Fruit fly (Drosophila melanogaster) whole organism, embryonic: ENCODE results near the gene CG13949.

Experiments used
- Antp ChIP-seq: fragments of 200-800 bp; sonication (Bioruptor generic); optimal IDR thresholded peaks from 3 replicates; lab custom pipeline; 2016; ENCODE audit warnings: missing biosample characterization, missing genetic modification characterization
- Asciz ChIP-seq: fragments of 200-800 bp; sonication (Bioruptor generic); optimal IDR thresholded peaks from 2 replicates; lab custom pipeline; 2017; ENCODE audit warnings: missing biosample characterization, mild to moderate bottlenecking, missing genetic modification characterization, missing genetic modification reagents
- Blimp-1 ChIP-seq: fragments of 200-800 bp; sonication (Bioruptor generic); optimal IDR thresholded peaks from 3 replicates; lab custom pipeline; 2018; ENCODE audit warnings: missing biosample characterization, missing genetic modification characterization, mild to moderate bottlenecking, moderate library complexity, missing genetic modification reagents
- CG11247 ChIP-seq: fragments of 200-800 bp; sonication (Bioruptor generic); IDR thresholded peaks from 2 replicates; pipeline ENCODE4 v1.3.6; 2022; ENCODE audit warnings: missing biosample characterization, missing genetic modification characterization
- CG12769 ChIP-seq: fragments of 200-800 bp; sonication (Bioruptor generic); optimal IDR thresholded peaks from 2 replicates; lab custom pipeline; 2019; ENCODE audit warnings: missing biosample characterization, mild to moderate bottlenecking, missing genetic modification characterization, moderate library complexity
- CG13624 ChIP-seq: fragments of 200-800 bp; sonication (Bioruptor generic); optimal IDR thresholded peaks from 2 replicates; lab custom pipeline; 2016; ENCODE audit warnings: missing biosample characterization, missing genetic modification characterization
- CG16815 ChIP-seq: fragments of 200-800 bp; sonication (Bioruptor generic); optimal IDR thresholded peaks from 3 replicates; lab custom pipeline; 2017; ENCODE audit warnings: missing biosample characterization, mild to moderate bottlenecking, missing genetic modification characterization
- CG18764 ChIP-seq: fragments of 200-800 bp; sonication (Bioruptor generic); optimal IDR thresholded peaks from 3 replicates; lab custom pipeline; 2016; ENCODE audit warnings: missing biosample characterization, missing genetic modification characterization
- CG2129 ChIP-seq: fragments of 200-800 bp; sonication (Bioruptor generic); IDR thresholded peaks from 2 replicates; pipeline ENCODE4 v1.3.6; 2022; ENCODE audit warnings: missing biosample characterization, missing genetic modification characterization; ENCODE audit not compliant: partially characterized antibody
- CG30403 ChIP-seq: fragments of 200-800 bp; sonication (Bioruptor generic); optimal IDR thresholded peaks from 3 replicates; lab custom pipeline; 2016; ENCODE audit warnings: missing biosample characterization, missing genetic modification characterization
- CG31388 ChIP-seq: fragments of 200-800 bp; sonication (Bioruptor generic); optimal IDR thresholded peaks from 2 replicates; lab custom pipeline; 2016; ENCODE audit warnings: missing biosample characterization, missing genetic modification characterization
- CG34422 ChIP-seq: fragments of 200-800 bp; sonication (Bioruptor generic); IDR thresholded peaks from 3 replicates; pipeline ENCODE4 v1.3.6; 2022; ENCODE audit warnings: missing biosample characterization, missing genetic modification characterization
- CG3995 ChIP-seq: fragments of 200-800 bp; sonication (Bioruptor generic); optimal IDR thresholded peaks from 3 replicates; lab custom pipeline; 2016; ENCODE audit warnings: missing biosample characterization, missing genetic modification characterization
- CG6272 ChIP-seq: fragments of 200-800 bp; sonication (Bioruptor generic); IDR thresholded peaks from 2 replicates; pipeline ENCODE4 v1.3.6; 2022; ENCODE audit warnings: missing biosample characterization, missing genetic modification characterization
- CG6689 ChIP-seq: fragments of 200-800 bp; sonication (Bioruptor generic); IDR thresholded peaks from 2 replicates; pipeline ENCODE4 v1.3.6; 2022; ENCODE audit warnings: missing biosample characterization, missing genetic modification characterization
- CG6765 ChIP-seq: fragments of 200-800 bp; sonication (Bioruptor generic); optimal IDR thresholded peaks from 3 replicates; lab custom pipeline; 2017; ENCODE audit warnings: missing biosample characterization, mild to moderate bottlenecking, missing genetic modification characterization
- CG7786 ChIP-seq: fragments of 200-800 bp; sonication (Bioruptor generic); optimal IDR thresholded peaks from 2 replicates; lab custom pipeline; 2016; ENCODE audit warnings: missing biosample characterization, missing genetic modification characterization
- CG7839 ChIP-seq: fragments of 200-800 bp; sonication (Bioruptor generic); optimal IDR thresholded peaks from 3 replicates; lab custom pipeline; 2018; ENCODE audit warnings: missing biosample characterization, mild to moderate bottlenecking, missing genetic modification characterization, moderate library complexity
- CG7963 ChIP-seq: fragments of 200-800 bp; sonication (Bioruptor generic); IDR thresholded peaks from 3 replicates; pipeline ENCODE4 v1.3.6; 2022; ENCODE audit warnings: missing biosample characterization, missing genetic modification characterization; ENCODE audit not compliant: partially characterized antibody
- Dfd ChIP-seq, 2 experiments: fragments of >200 bp; optimal IDR thresholded peaks; 2 replicates each; lab custom pipeline; 2017; ENCODE audit warnings: missing biosample characterization in 2 of 2, missing genetic modification characterization in 2 of 2
- HLH3B ChIP-seq: fragments of 200-800 bp; sonication (Bioruptor generic); IDR thresholded peaks from 2 replicates; pipeline ENCODE4 v1.3.6; 2022; ENCODE audit warnings: missing biosample characterization, missing genetic modification characterization
- Hey ChIP-seq: fragments of 200-800 bp; sonication (Bioruptor generic); optimal IDR thresholded peaks from 3 replicates; lab custom pipeline; 2018; ENCODE audit warnings: missing biosample characterization, mild to moderate bottlenecking, missing genetic modification characterization
- Hr51 ChIP-seq, 2 experiments: fragments of 200-800 bp; sonication (Bioruptor generic); optimal IDR thresholded peaks; 2 replicates in 1 of 2; 3 replicates in 1 of 2; lab custom pipeline; 2016 to 2018; ENCODE audit warnings: missing biosample characterization in 2 of 2, missing genetic modification characterization in 2 of 2, mild to moderate bottlenecking in 1 of 2, moderate library complexity in 1 of 2
- MTF-1 ChIP-seq: fragments of 200-800 bp; sonication (Bioruptor generic); optimal IDR thresholded peaks from 2 replicates; lab custom pipeline; 2018; ENCODE audit warnings: missing biosample characterization, mild to moderate bottlenecking, missing genetic modification characterization, borderline replicate concordance
- Nf-YB ChIP-seq: fragments of 200-800 bp; sonication (Bioruptor generic); optimal IDR thresholded peaks from 3 replicates; lab custom pipeline; 2019; ENCODE audit warnings: missing biosample characterization, mild to moderate bottlenecking, missing genetic modification characterization, moderate library complexity
- Opbp ChIP-seq: fragments of 200-800 bp; sonication (Bioruptor generic); IDR thresholded peaks from 3 replicates; pipeline ENCODE4 v1.3.6; 2022; ENCODE audit warnings: missing biosample characterization, missing genetic modification characterization; ENCODE audit not compliant: partially characterized antibody
- Spps ChIP-seq: fragments of 200-800 bp; sonication (Bioruptor generic); optimal IDR thresholded peaks from 2 replicates; lab custom pipeline; 2018; ENCODE audit warnings: missing biosample characterization, mild to moderate bottlenecking, missing genetic modification characterization
- bigmax ChIP-seq: fragments of 200-800 bp; sonication (Bioruptor generic); optimal IDR thresholded peaks from 2 replicates; lab custom pipeline; 2018; ENCODE audit warnings: missing biosample characterization, mild to moderate bottlenecking, missing genetic modification characterization
- br ChIP-seq: fragments of >200 bp; optimal IDR thresholded peaks from 2 replicates; lab custom pipeline; 2017
- caup ChIP-seq: fragments of 200-800 bp; sonication (Bioruptor generic); optimal IDR thresholded peaks from 3 replicates; lab custom pipeline; 2017; ENCODE audit warnings: missing biosample characterization, mild to moderate bottlenecking, missing genetic modification characterization, moderate library complexity; ENCODE audit not compliant: severe bottlenecking
- dati ChIP-seq: fragments of 200-800 bp; sonication (Bioruptor generic); IDR thresholded peaks from 2 replicates; pipeline ENCODE4 v1.3.6; 2022; ENCODE audit warnings: missing biosample characterization, missing genetic modification characterization
- dysf ChIP-seq: fragments of 200-800 bp; sonication (Bioruptor generic); IDR thresholded peaks from 3 replicates; pipeline ENCODE4 v1.3.6; 2022; ENCODE audit warnings: missing biosample characterization, missing genetic modification characterization
- eyg ChIP-seq: fragments of 200-800 bp; sonication (Bioruptor generic); optimal IDR thresholded peaks from 3 replicates; lab custom pipeline; 2016; ENCODE audit warnings: missing biosample characterization, missing genetic modification characterization
- gcm2 ChIP-seq: fragments of 200-800 bp; sonication (Bioruptor generic); optimal IDR thresholded peaks from 2 replicates; lab custom pipeline; 2016; ENCODE audit warnings: missing biosample characterization, missing genetic modification characterization
- gsb-n ChIP-seq: fragments of 200-800 bp; sonication (Bioruptor generic); optimal IDR thresholded peaks from 3 replicates; lab custom pipeline; 2018; ENCODE audit warnings: missing biosample characterization, mild to moderate bottlenecking, missing genetic modification characterization
- jing ChIP-seq: fragments of 200-800 bp; sonication (Bioruptor generic); optimal IDR thresholded peaks from 2 replicates; lab custom pipeline; 2018; ENCODE audit warnings: missing biosample characterization, mild to moderate bottlenecking, missing genetic modification characterization
- kah ChIP-seq: fragments of 200-800 bp; sonication (Bioruptor generic); optimal IDR thresholded peaks from 2 replicates; lab custom pipeline; 2018; ENCODE audit warnings: missing biosample characterization, mild to moderate bottlenecking, missing genetic modification characterization
- klu ChIP-seq: fragments of 200-800 bp; sonication (Bioruptor generic); IDR thresholded peaks from 2 replicates; pipeline ENCODE4 v1.3.6; 2022; ENCODE audit warnings: missing biosample characterization, missing genetic modification characterization
- pum ChIP-seq: fragments of 200-800 bp; sonication (Bioruptor generic); optimal IDR thresholded peaks from 2 replicates; lab custom pipeline; 2016; ENCODE audit warnings: missing biosample characterization, missing genetic modification characterization
- pzg ChIP-seq: fragments of 200-800 bp; sonication (Bioruptor generic); optimal IDR thresholded peaks from 3 replicates; lab custom pipeline; 2018; ENCODE audit warnings: missing biosample characterization, mild to moderate bottlenecking, missing genetic modification characterization, moderate library complexity
- ro ChIP-seq: fragments of 200-800 bp; sonication (Bioruptor generic); IDR thresholded peaks from 2 replicates; pipeline ENCODE4 v1.3.6; 2022; ENCODE audit warnings: missing biosample characterization, missing genetic modification characterization
- seq ChIP-seq: fragments of 200-800 bp; sonication (Bioruptor generic); IDR thresholded peaks from 2 replicates; pipeline ENCODE4 v1.3.6; 2022; ENCODE audit warnings: missing biosample characterization, missing genetic modification characterization
- slp2 ChIP-seq: fragments of 200-800 bp; sonication (Bioruptor generic); optimal IDR thresholded peaks from 2 replicates; lab custom pipeline; 2016; ENCODE audit warnings: missing biosample characterization, missing genetic modification characterization
- sr ChIP-seq: fragments of 200-800 bp; sonication (Bioruptor generic); IDR thresholded peaks from 3 replicates; pipeline ENCODE4 v1.3.6; 2022; ENCODE audit warnings: missing biosample characterization, missing genetic modification characterization
- sug ChIP-seq: fragments of 200-800 bp; optimal IDR thresholded peaks from 2 replicates; lab custom pipeline; 2019; ENCODE audit warnings: missing biosample characterization, mild to moderate bottlenecking, missing genetic modification characterization, moderate library complexity
- tio ChIP-seq: fragments of 200-800 bp; sonication (Bioruptor generic); optimal IDR thresholded peaks from 2 replicates; lab custom pipeline; 2017; ENCODE audit warnings: missing biosample characterization, missing genetic modification characterization, inconsistent platforms
- tup ChIP-seq: fragments of 200-800 bp; sonication (Bioruptor generic); optimal IDR thresholded peaks from 2 replicates; lab custom pipeline; 2016; ENCODE audit warnings: missing biosample characterization, mild to moderate bottlenecking, missing genetic modification characterization, moderate library complexity
- wdn ChIP-seq: fragments of 200-800 bp; sonication (Bioruptor generic); IDR thresholded peaks from 2 replicates; pipeline ENCODE4 v1.3.6; 2022; ENCODE audit warnings: missing biosample characterization, missing genetic modification characterization
- z ChIP-seq: fragments of 200-800 bp; sonication (Bioruptor generic); IDR thresholded peaks from 3 replicates; pipeline ENCODE4 v1.3.6; 2022; ENCODE audit warnings: missing biosample characterization, missing genetic modification characterization

The CG13949 gene

DNA sequence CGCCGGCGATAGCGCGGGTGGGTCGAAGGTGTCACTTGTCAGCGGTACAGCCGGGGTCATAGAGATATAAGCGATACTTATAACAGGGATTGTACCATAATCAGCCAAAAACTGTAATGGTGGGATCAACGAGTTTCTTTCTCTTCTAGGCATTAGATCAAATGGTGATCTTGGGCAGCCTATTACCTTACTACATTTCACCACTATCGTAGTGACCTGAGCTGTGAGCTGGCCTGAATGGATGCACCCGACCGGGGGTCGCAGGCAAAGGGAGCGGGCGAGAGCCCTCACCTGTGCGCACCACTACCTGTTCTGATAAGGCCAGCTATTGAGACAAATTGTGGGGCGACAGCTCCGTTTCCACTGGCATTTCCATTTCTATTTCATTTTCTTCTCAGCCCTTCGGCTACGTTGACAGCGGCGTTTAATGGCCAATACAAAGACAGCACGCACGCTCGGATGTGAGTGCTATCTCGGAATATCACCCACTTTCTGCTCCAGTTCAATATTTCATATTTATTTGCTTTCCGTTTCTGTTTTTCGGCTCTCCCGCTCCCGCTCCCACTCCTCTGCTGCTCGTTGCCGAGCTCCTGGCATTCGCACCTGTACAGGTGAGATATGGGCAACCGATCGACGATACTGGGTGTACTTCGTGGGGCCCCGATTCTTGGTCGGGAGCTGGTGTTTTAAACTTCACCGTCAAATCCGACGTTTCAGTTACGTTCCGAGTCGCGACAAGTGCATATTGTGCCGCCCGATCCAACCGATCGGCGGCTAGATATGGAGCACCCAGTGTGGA, 1.8 kb downstream of the CG13949 start (continued):
- TF ChIP-seq sr (GFP tag; lab: Robert Waterston, UW) (peak; percentile 66; the same call in 2 of the 3 replicates), pum (GFP tag; lab: Kevin White, UChicago) (peak; percentile 78), tup (GFP tag; lab: Kevin White, UChicago) (peak; percentile 40), Antp (GFP tag; lab: Kevin White, UChicago) (peak; percentile 85), CG16815 (GFP tag; lab: Kevin White, UChicago) (peak; percentile 65), CG2129 (GFP tag; lab: Robert Waterston, UW) (no peak), gcm2 (GFP tag; lab: Kevin White, UChicago) (no peak), CG6765 (GFP tag; lab: Kevin White, UChicago) (no peak), CG13624 (GFP tag; lab: Kevin White, UChicago) (peak; percentile 51), CG7963 (GFP tag; lab: Robert Waterston, UW) (no peak), kah (peak; percentile 48), CG7786 (GFP tag; lab: Kevin White, UChicago) (peak; percentile 67), dati (peak; percentile 54; the same call in 1 of the 2 replicates), HLH3B (GFP tag; lab: Robert Waterston, UW) (peak; percentile 90), Dfd (GFP tag; optimal IDR thresholded peaks at IDR 0.05; lab: Kevin White, UChicago) (no peak), CG7839 (tag; lab: Kevin White, UChicago) (peak; percentile 87), wdn (peak; percentile 77), eyg (GFP tag; lab: Kevin White, UChicago) (peak; percentile 29), dysf (peak; percentile 82), CG6272 (GFP tag; lab: Robert Waterston, UW) (peak; percentile 78), slp2 (GFP tag; lab: Kevin White, UChicago) (peak; percentile 73), jing (GFP tag; lab: Kevin White, UChicago) (peak; percentile 82), CG30403 (GFP tag; lab: Kevin White, UChicago) (peak; percentile 72), CG18764 (GFP tag; lab: Kevin White, UChicago) (peak; percentile 40), seq (peak; percentile 59; the same call in 1 of the 2 replicates), CG11247 (GFP tag; lab: Robert Waterston, UW) (peak; percentile 50; the same call in 1 of the 2 replicates), tio (GFP tag; lab: Kevin White, UChicago) (peak; percentile 62), Spps (tag; lab: Kevin White, UChicago) (peak; percentile 49), sug (tag; lab: Kevin White, UChicago) (peak; percentile 78), CG31388 (GFP tag; lab: Kevin White, UChicago) (peak; percentile 40), z (no peak), Nf-YB (GFP tag; lab: Kevin White, UChicago) (peak; percentile 56), MTF-1 (peak; percentile 74), CG3995 (GFP tag; lab: Kevin White, UChicago) (no peak), Blimp-1 (peak; percentile 80), CG12769 (peak; percentile 81), CG6689 (GFP tag; lab: Robert Waterston, UW) (peak; percentile 88), pzg (GFP tag; lab: Kevin White, UChicago) (no peak), Hr51 (GFP tag; optimal IDR thresholded peaks at IDR 0.05; lab: Kevin White, UChicago) (peak in 1 of 2 experiments; percentile 70), klu (GFP tag; lab: Robert Waterston, UW) (0 out of 2 replicates have a peak, but pooled peaks have one; percentile 25), br (lab: Kevin White, UChicago) (no peak), gsb-n (tag; lab: Kevin White, UChicago) (peak; percentile 81), ro (GFP tag; lab: Robert Waterston, UW) (peak; percentile 44; the same call in 1 of the 2 replicates), Hey (no peak), Asciz (peak; percentile 80), caup (peak; percentile 34), bigmax (no peak), CG34422 (peak; percentile 83), Opbp (GFP tag; lab: Robert Waterston, UW) (no peak)
